Fruit fly (Drosophila melanogaster) whole organism, prepupa: ENCODE results near the gene Cby.

Experiments used
- CG10631 ChIP-seq: fragments of 200-800 bp; sonication (Bioruptor generic); optimal IDR thresholded peaks from 2 replicates; lab custom pipeline; 2016; ENCODE audit warnings: missing biosample characterization, missing genetic modification characterization
- CG3919 ChIP-seq: fragments of 200-800 bp; sonication (Bioruptor generic); optimal IDR thresholded peaks from 3 replicates; lab custom pipeline; 2016; ENCODE audit warnings: missing biosample characterization, missing genetic modification characterization
- CG6163 ChIP-seq: fragments of 200-800 bp; sonication (Bioruptor generic); IDR thresholded peaks from 3 replicates; pipeline ENCODE4 v1.3.6; 2022; ENCODE audit warnings: missing biosample characterization, missing genetic modification characterization
- CG6854 ChIP-seq: fragments of 200-800 bp; sonication (Bioruptor generic); optimal IDR thresholded peaks from 2 replicates; lab custom pipeline; 2017; ENCODE audit warnings: missing biosample characterization, mild to moderate bottlenecking, missing genetic modification characterization
- Eip75B ChIP-seq: fragments of 200-800 bp; sonication (Bioruptor generic); optimal IDR thresholded peaks from 3 replicates; lab custom pipeline; 2016; ENCODE audit warnings: missing biosample characterization, missing genetic modification characterization
- Eip78C ChIP-seq: fragments of 200-800 bp; sonication (Bioruptor generic); peaks from one replicate; lab custom pipeline; 2016; ENCODE audit warnings: missing biosample characterization, missing genetic modification characterization
- Hr39 ChIP-seq: fragments of 200-800 bp; sonication (Bioruptor generic); optimal IDR thresholded peaks from 2 replicates; lab custom pipeline; 2016; ENCODE audit warnings: missing biosample characterization, missing genetic modification characterization
- Sox14 ChIP-seq: fragments of 200-800 bp; sonication (Bioruptor generic); optimal IDR thresholded peaks from 3 replicates; lab custom pipeline; 2016; ENCODE audit warnings: missing biosample characterization, missing genetic modification characterization
- cyc ChIP-seq: fragments of 200-800 bp; sonication (Bioruptor generic); optimal IDR thresholded peaks from 3 replicates; lab custom pipeline; 2016; ENCODE audit warnings: missing biosample characterization, missing genetic modification characterization
- eg ChIP-seq: fragments of 200-800 bp; sonication (Bioruptor generic); IDR thresholded peaks from 3 replicates; pipeline ENCODE4 v1.3.6; 2022; ENCODE audit warnings: missing biosample characterization, missing genetic modification characterization
- esn ChIP-seq: fragments of 200-800 bp; sonication (Bioruptor generic); optimal IDR thresholded peaks from 2 replicates; lab custom pipeline; 2016; ENCODE audit warnings: missing biosample characterization, mild to moderate bottlenecking, missing genetic modification characterization, moderate library complexity
- net ChIP-seq: fragments of 200-800 bp; sonication (Bioruptor generic); optimal IDR thresholded peaks from 3 replicates; lab custom pipeline; 2016; ENCODE audit warnings: missing biosample characterization, missing genetic modification characterization

dm6 chr3R:21884354-21884753, 16.6 kb downstream of the Cby start, which contains the start of gene fit:
- TF ChIP-seq Hr39 (no peak), CG10631 (GFP tag; lab: Kevin White, UChicago) (no peak), Sox14 (GFP tag; lab: Kevin White, UChicago) (no peak), Eip75B (GFP tag; lab: Kevin White, UChicago) (no peak), eg (GFP tag; lab: Robert Waterston, UW) (no peak), CG6163 (GFP tag; lab: Robert Waterston, UW) (no peak), CG3919 (GFP tag; lab: Kevin White, UChicago) (no peak), net (no peak), CG6854 (GFP tag; lab: Kevin White, UChicago) (no peak), esn (GFP tag; lab: Kevin White, UChicago) (no peak), cyc (GFP tag; lab: Kevin White, UChicago) (no peak), Eip78C (GFP tag; lab: Kevin White, UChicago) (no peak)
